Fruit fly (Drosophila melanogaster): ENCODE measurements around the gene CG43349.

The CG43349 gene

dm6 chr2L:1185642-1186497 lies 14.1 kb upstream of the CG43349 start, which contains the start of gene CG5001 (continued):
- TF ChIP-seq CG7745 (tag; optimal IDR thresholded peaks at IDR 0.05) = no peak
- TF ChIP-seq B-H2 (GFP tag; optimal IDR thresholded peaks at IDR 0.05) = peak; percentile 64
- no peak for TF ChIP-seq mld (GFP tag; IDR thresholded peaks at IDR 0.05; ENCODE audit: partially characterized antibody)
- no peak for TF ChIP-seq CG3838 (GFP tag; optimal IDR thresholded peaks at IDR 0.05)
- peak; percentile 96 for TF ChIP-seq chinmo (GFP tag; IDR thresholded peaks at IDR 0.05; ENCODE audit: partially characterized antibody)
- TF ChIP-seq phol (tag; optimal IDR thresholded peaks at IDR 0.05) = peak; percentile 88
- 0 out of 2 replicates have a peak, but pooled peaks have one; percentile 9 for TF ChIP-seq Dref (GFP tag; IDR thresholded peaks at IDR 0.05)
- TF ChIP-seq CG4820 (GFP tag; optimal IDR thresholded peaks at IDR 0.05) = peak; percentile 80
- TF ChIP-seq CG1647 (GFP tag; optimal IDR thresholded peaks at IDR 0.05) = peak; percentile 64
- peak; percentile 24; the same call in 1 of the 2 replicates for TF ChIP-seq inv (GFP tag; IDR thresholded peaks at IDR 0.05; ENCODE audit: partially characterized antibody)
- TF ChIP-seq CG18619 (GFP tag; optimal IDR thresholded peaks at IDR 0.05) = peak; percentile 64
- peak; percentile 58 for TF ChIP-seq jumu (GFP tag; optimal IDR thresholded peaks at IDR 0.05)
- TF ChIP-seq CG2116 (GFP tag; optimal IDR thresholded peaks at IDR 0.05) = peak; percentile 8
- peak; percentile 28; the same call in 1 of the 3 replicates for TF ChIP-seq CG2889 (GFP tag; IDR thresholded peaks at IDR 0.05)
- peak; percentile 61 for TF ChIP-seq seq (GFP tag; IDR thresholded peaks at IDR 0.05)
- no peak for TF ChIP-seq gfzf (GFP tag; optimal IDR thresholded peaks at IDR 0.05)
- peak; percentile 69 for TF ChIP-seq pho (GFP tag; optimal IDR thresholded peaks at IDR 0.05)
- TF ChIP-seq CG14667 (GFP tag; IDR thresholded peaks at IDR 0.05) = peak; percentile 78
- TF ChIP-seq ato (GFP tag; IDR thresholded peaks at IDR 0.05; ENCODE audit: partially characterized antibody) = no peak
- no peak for TF ChIP-seq Hr39 (optimal IDR thresholded peaks at IDR 0.05)
- peak; percentile 39 for TF ChIP-seq CG30431 (GFP tag; optimal IDR thresholded peaks at IDR 0.05)
- TF ChIP-seq prd (optimal IDR thresholded peaks at IDR 0.05) = no peak
- peak; percentile 86 for TF ChIP-seq prd (GFP tag; IDR thresholded peaks at IDR 0.05)
- peak; percentile 50 for TF ChIP-seq Bteb2 (GFP tag; optimal IDR thresholded peaks at IDR 0.05)
- peak; percentile 48 for TF ChIP-seq maf-S (GFP tag; optimal IDR thresholded peaks at IDR 0.05)
- peak; percentile 50 for TF ChIP-seq pnt (GFP tag; optimal IDR thresholded peaks at IDR 0.05)
- peak; percentile 78 for TF ChIP-seq Hmr (GFP tag; optimal IDR thresholded peaks at IDR 0.05)
- TF ChIP-seq CG7372 (GFP tag; IDR thresholded peaks at IDR 0.05) = peak; percentile 80
- TF ChIP-seq CG6683 (GFP tag; optimal IDR thresholded peaks at IDR 0.05) = peak; percentile 83
- peak; percentile 87 for TF ChIP-seq Drgx (GFP tag; IDR thresholded peaks at IDR 0.05)
- no peak for TF ChIP-seq pb (GFP tag; optimal IDR thresholded peaks at IDR 0.05)
- TF ChIP-seq CG42726 (GFP tag; IDR thresholded peaks at IDR 0.05; ENCODE audit: partially characterized antibody) = no peak
- TF ChIP-seq Dip3 (GFP tag; optimal IDR thresholded peaks at IDR 0.05) = peak; percentile 41
- 0 out of 3 replicates have a peak, but pooled peaks have one; percentile 22 for TF ChIP-seq HLH4C (GFP tag; IDR thresholded peaks at IDR 0.05; ENCODE audit: partially characterized antibody)
- TF ChIP-seq CG6654 (GFP tag; optimal IDR thresholded peaks at IDR 0.05) = peak; percentile 47
- TF ChIP-seq zen2 (GFP tag; IDR thresholded peaks at IDR 0.05; ENCODE audit: partially characterized antibody) = no peak
- peak; percentile 61 for TF ChIP-seq E2f2 (GFP tag; IDR thresholded peaks at IDR 0.05)
- TF ChIP-seq CG4404 (GFP tag; IDR thresholded peaks at IDR 0.05) = peak; percentile 41; the same call in 1 of the 2 replicates
- TF ChIP-seq sens (GFP tag) = peak; percentile 93
- no peak for TF ChIP-seq lov (optimal IDR thresholded peaks at IDR 0.05)
- peak; percentile 70; the same call in 1 of the 3 replicates for TF ChIP-seq lov (GFP tag; IDR thresholded peaks at IDR 0.05)
- TF ChIP-seq CG15073 (GFP tag; optimal IDR thresholded peaks at IDR 0.05) = no peak
- no peak for TF ChIP-seq BEAF-32 (GFP tag; optimal IDR thresholded peaks at IDR 0.05)
- no peak for TF ChIP-seq CG8765 (GFP tag; IDR thresholded peaks at IDR 0.05)
- peak; percentile 83 for TF ChIP-seq CG34422 (GFP tag; IDR thresholded peaks at IDR 0.05)
- TF ChIP-seq CG10321 (GFP tag; IDR thresholded peaks at IDR 0.05) = 0 out of 2 replicates have a peak, but pooled peaks have one; percentile 46
- TF ChIP-seq NK7.1 (GFP tag; optimal IDR thresholded peaks at IDR 0.05) = peak; percentile 9
- TF ChIP-seq nau (GFP tag; optimal IDR thresholded peaks at IDR 0.05) = no peak
- peak; percentile 15 for TF ChIP-seq Sry-δ (GFP tag; optimal IDR thresholded peaks at IDR 0.05)

Measured in whole organism, embryonic.